Fruit fly (Drosophila melanogaster): ENCODE data around the gene fws.
A peak's percentile ranks its signal among the peaks of the same experiment; 100 is the strongest.

dm6 chr2L:17465915-17466677, 14.7 kb downstream of the fws start:
- peak; percentile 34 for TF ChIP-seq CG3163 (GFP tag; optimal IDR thresholded peaks at IDR 0.05)
- peak; percentile 55 for TF ChIP-seq CG31388 (GFP tag; optimal IDR thresholded peaks at IDR 0.05)
- peak; percentile 79 for TF ChIP-seq tio (GFP tag; optimal IDR thresholded peaks at IDR 0.05)
- TF ChIP-seq Atf6 (GFP tag; IDR thresholded peaks at IDR 0.05): peak; percentile 75
- TF ChIP-seq pzg (GFP tag; optimal IDR thresholded peaks at IDR 0.05): no peak
- no peak for TF ChIP-seq Opbp (GFP tag; IDR thresholded peaks at IDR 0.05; ENCODE audit: partially characterized antibody)
- peak; percentile 94 for TF ChIP-seq Ets65A (GFP tag)
- peak; percentile 77 for TF ChIP-seq abd-A (tag; optimal IDR thresholded peaks at IDR 0.05)

All from whole organism, embryonic.